Fruit fly (Drosophila melanogaster): ENCODE data around the gene CG13088.

DNA sequence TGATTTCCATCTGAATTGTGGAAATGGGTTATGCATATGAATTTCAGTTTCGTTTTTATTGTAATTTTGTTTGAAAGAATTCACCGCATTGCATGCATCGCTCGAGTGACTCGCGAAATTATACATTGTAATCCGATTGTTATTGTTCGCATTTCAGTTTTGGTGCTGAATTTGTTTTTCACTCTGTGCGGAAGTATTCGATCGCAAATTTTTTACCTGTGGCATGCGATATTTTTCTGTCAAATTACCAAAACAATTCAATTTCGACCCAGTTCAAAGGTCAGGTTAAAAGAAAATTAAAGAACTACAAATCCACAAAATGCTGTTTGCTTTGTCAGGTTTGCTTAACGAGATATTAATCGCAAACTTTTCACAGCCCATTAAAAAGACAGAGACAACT, 44.0 kb downstream of the CG13088 start:
- TF ChIP-seq Myc (optimal IDR thresholded peaks at IDR 0.05) (no peak), psq (optimal IDR thresholded peaks at IDR 0.05) (no peak), Sin3A (optimal IDR thresholded peaks at IDR 0.05) (no peak), h (optimal IDR thresholded peaks at IDR 0.05) (no peak), insv (optimal IDR thresholded peaks at IDR 0.05) (no peak)

All from Kc167 (cell line).